Fruit fly (Drosophila melanogaster) whole organism, pupa: Measurements from ENCODE around the gene Cyp4ac2.

Experiments used
- CG14655 ChIP-seq: fragments of 200-800 bp; sonication (Bioruptor generic); optimal IDR thresholded peaks from 3 replicates; lab custom pipeline; 2017; ENCODE audit warnings: mild to moderate bottlenecking, missing biosample characterization, missing genetic modification reagents, missing genetic modification characterization
- CG34367 ChIP-seq: fragments of 200-800 bp; sonication (Bioruptor generic); optimal IDR thresholded peaks from 2 replicates; lab custom pipeline; 2018; ENCODE audit warnings: missing biosample characterization, mild to moderate bottlenecking, missing genetic modification characterization
- CG8301 ChIP-seq: fragments of 200-800 bp; sonication (Bioruptor generic); optimal IDR thresholded peaks from 2 replicates; lab custom pipeline; 2018; ENCODE audit warnings: missing biosample characterization, mild to moderate bottlenecking, missing genetic modification characterization
- CG9948 ChIP-seq: fragments of 200-800 bp; sonication (Bioruptor generic); optimal IDR thresholded peaks from 2 replicates; lab custom pipeline; 2018; ENCODE audit warnings: missing biosample characterization, mild to moderate bottlenecking, missing genetic modification characterization, moderate library complexity
- EcR ChIP-seq: fragments of 200-800 bp; sonication (Bioruptor generic); optimal IDR thresholded peaks from 3 replicates; lab custom pipeline; 2019; ENCODE audit warnings: missing biosample characterization, missing genetic modification characterization, mild to moderate bottlenecking, moderate library complexity, missing genetic modification reagents
- Pif1B ChIP-seq: fragments of 200-800 bp; sonication (Bioruptor generic); optimal IDR thresholded peaks from 3 replicates; lab custom pipeline; 2016; ENCODE audit warnings: missing biosample characterization, missing genetic modification characterization
- fd96Ca ChIP-seq: fragments of 200-800 bp; sonication (Bioruptor generic); IDR thresholded peaks from 3 replicates; pipeline ENCODE4 v1.3.6; 2022; ENCODE audit warnings: missing biosample characterization, missing genetic modification characterization
- rn ChIP-seq: fragments of 200-800 bp; sonication (Bioruptor generic); IDR thresholded peaks from 2 replicates; pipeline ENCODE4 v1.3.6; 2022; ENCODE audit warnings: missing biosample characterization, missing genetic modification characterization

DNA sequence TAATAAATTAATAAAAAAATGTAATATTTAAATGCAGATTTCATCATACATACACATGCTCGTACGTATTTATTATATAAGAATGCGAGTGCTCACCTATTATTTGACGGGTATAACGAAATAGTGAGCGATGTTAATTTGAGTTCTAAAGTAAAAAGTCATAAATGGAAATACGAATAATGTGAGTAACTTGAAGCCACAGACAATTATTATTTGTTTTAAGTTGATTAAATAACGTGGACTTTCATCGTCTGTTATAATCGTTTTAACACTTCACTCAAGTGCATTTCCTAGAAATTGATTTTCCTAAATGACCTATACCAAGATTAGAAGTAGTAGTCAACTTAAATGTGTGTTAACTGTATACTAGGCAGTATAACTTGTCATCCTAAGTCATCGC is 36.1 kb downstream of the Cyp4ac2 start:
- TF ChIP-seq CG34367 (tag; lab: Kevin White, UChicago) (no peak), rn (GFP tag; lab: Robert Waterston, UW) (no peak), EcR (no peak), CG8301 (tag; lab: Kevin White, UChicago) (no peak), CG14655 (GFP tag; lab: Kevin White, UChicago) (peak; percentile 3), CG9948 (tag; lab: Kevin White, UChicago) (peak; percentile 3), fd96Ca (no peak), Pif1B (peak; percentile 5)
